Fruit fly (Drosophila melanogaster): Measurements from ENCODE around the gene CG18675.

dm6 chr3L:4204867-4205266 is 31.2 kb downstream of the CG18675 start:
- TF ChIP-seq CG7045 (GFP tag; optimal IDR thresholded peaks at IDR 0.05) (no peak), CG1620 (GFP tag; optimal IDR thresholded peaks at IDR 0.05) (no peak), Clk (GFP tag; optimal IDR thresholded peaks at IDR 0.05) (no peak), CG5204 (GFP tag; optimal IDR thresholded peaks at IDR 0.05) (no peak), tj (GFP tag; optimal IDR thresholded peaks at IDR 0.05) (no peak), cnc (optimal IDR thresholded peaks at IDR 0.05) (no peak), Crg-1 (GFP tag; optimal IDR thresholded peaks at IDR 0.05) (no peak), cic (GFP tag; optimal IDR thresholded peaks at IDR 0.05) (no peak), CG12768 (GFP tag; optimal IDR thresholded peaks at IDR 0.05) (no peak), CG7101 (tag; optimal IDR thresholded peaks at IDR 0.05) (no peak), ovo (GFP tag; optimal IDR thresholded peaks at IDR 0.05) (no peak), toe (GFP tag; optimal IDR thresholded peaks at IDR 0.05) (no peak), CG14711 (tag; optimal IDR thresholded peaks at IDR 0.05) (no peak), CG11617 (GFP tag; optimal IDR thresholded peaks at IDR 0.05) (no peak)
